Worm (Caenorhabditis elegans) whole organism, early embryonic: Measurements from ENCODE around the gene F53A9.8.

ENCODE experiments used
- B0310.2 ChIP-seq: sonication (generic microtip); optimal IDR thresholded peaks from 2 replicates; lab custom pipeline; 2016; ENCODE audit warnings: mild to moderate bottlenecking, missing genetic modification characterization, missing compliant biosample characterization
- aly-1 ChIP-seq: sonication (generic microtip); optimal IDR thresholded peaks from 2 replicates; lab custom pipeline; 2016; ENCODE audit warnings: missing genetic modification characterization, missing compliant biosample characterization
- ama-1 ChIP-seq: fragments of 150-350 bp; optimal IDR thresholded peaks from 2 replicates; lab custom pipeline; 2014
- ets-7 ChIP-seq: sonication (generic microtip); optimal IDR thresholded peaks from 2 replicates; lab custom pipeline; 2016; ENCODE audit warnings: missing genotype, missing genetic modification characterization, missing compliant biosample characterization
- hmbx-1 ChIP-seq: sonication (generic microtip); optimal IDR thresholded peaks from 2 replicates; lab custom pipeline; 2016; ENCODE audit warnings: mild to moderate bottlenecking, missing genetic modification characterization, missing compliant biosample characterization

DNA sequence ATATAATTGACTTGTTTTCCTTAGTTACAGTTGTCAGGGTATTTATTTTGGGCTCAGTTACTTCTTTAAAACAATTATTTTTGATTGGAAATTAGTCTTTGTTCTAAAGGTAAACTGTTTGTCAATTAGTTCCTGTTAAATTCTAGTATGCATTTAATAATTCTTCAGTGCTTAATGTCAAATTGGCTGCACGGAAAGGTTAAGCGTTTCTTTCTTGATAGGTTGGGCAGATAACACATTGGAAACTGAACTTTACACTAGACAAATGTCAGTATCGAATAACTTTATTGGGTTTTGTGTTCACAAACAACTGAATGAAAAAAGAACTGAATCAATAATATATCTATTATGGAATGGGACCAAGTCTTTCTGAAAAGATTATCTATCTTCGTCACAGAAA is 3.9 kb downstream of the F53A9.8 start:
- TF ChIP-seq aly-1 (tag; lab: Kevin White, UChicago) (no peak), hmbx-1 (no peak), ets-7 (no peak), ama-1 (lab: Kevin White, UChicago) (no peak), B0310.2 (tag; lab: Kevin White, UChicago) (no peak)
